Fruit fly (Drosophila melanogaster) whole organism, prepupa: Measurements from ENCODE around the gene CG5768.

Source experiments
- Blimp-1 ChIP-seq: fragments of 200-800 bp; sonication (Bioruptor generic); optimal IDR thresholded peaks from 3 replicates; lab custom pipeline; 2017; ENCODE audit warnings: missing biosample characterization, missing genetic modification characterization, mild to moderate bottlenecking, moderate library complexity, missing genetic modification reagents
- CG10631 ChIP-seq: fragments of 200-800 bp; sonication (Bioruptor generic); optimal IDR thresholded peaks from 2 replicates; lab custom pipeline; 2016; ENCODE audit warnings: missing biosample characterization, missing genetic modification characterization
- CG11294 ChIP-seq: fragments of 200-800 bp; sonication (Bioruptor generic); IDR thresholded peaks from 2 replicates; pipeline ENCODE4 v1.3.6; 2022; ENCODE audit warnings: missing biosample characterization, missing genetic modification characterization
- CG11902 ChIP-seq: fragments of 200-800 bp; sonication (Bioruptor generic); optimal IDR thresholded peaks from 3 replicates; lab custom pipeline; 2016; ENCODE audit warnings: missing biosample characterization, missing genetic modification characterization
- CG15336 ChIP-seq: fragments of 200-800 bp; sonication (Bioruptor generic); IDR thresholded peaks from 2 replicates; pipeline ENCODE4 v1.3.6; 2022; ENCODE audit warnings: missing biosample characterization, missing genetic modification characterization
- CG16779 ChIP-seq: fragments of 200-800 bp; sonication (Bioruptor generic); optimal IDR thresholded peaks from 3 replicates; lab custom pipeline; 2017; ENCODE audit warnings: missing biosample characterization, mild to moderate bottlenecking, missing genetic modification characterization
- CG3032 ChIP-seq: fragments of 200-800 bp; optimal IDR thresholded peaks from 2 replicates; lab custom pipeline; 2019; ENCODE audit warnings: missing biosample characterization, mild to moderate bottlenecking, missing genetic modification characterization, moderate library complexity
- CG32006 ChIP-seq: fragments of 200-800 bp; sonication (Bioruptor generic); optimal IDR thresholded peaks from 3 replicates; lab custom pipeline; 2017; ENCODE audit warnings: missing biosample characterization, mild to moderate bottlenecking, missing genetic modification characterization
- CG34406 ChIP-seq: fragments of 200-800 bp; sonication (Bioruptor generic); optimal IDR thresholded peaks from 3 replicates; lab custom pipeline; 2016; ENCODE audit warnings: missing biosample characterization, missing genetic modification characterization
- CG3919 ChIP-seq: fragments of 200-800 bp; sonication (Bioruptor generic); optimal IDR thresholded peaks from 3 replicates; lab custom pipeline; 2016; ENCODE audit warnings: missing biosample characterization, missing genetic modification characterization
- CG6808 ChIP-seq: fragments of 200-800 bp; sonication (Bioruptor generic); optimal IDR thresholded peaks from 3 replicates; lab custom pipeline; 2017; ENCODE audit warnings: missing biosample characterization, missing genetic modification characterization, mild to moderate bottlenecking, moderate library complexity, missing genetic modification reagents
- CG6854 ChIP-seq: fragments of 200-800 bp; sonication (Bioruptor generic); optimal IDR thresholded peaks from 2 replicates; lab custom pipeline; 2017; ENCODE audit warnings: missing biosample characterization, mild to moderate bottlenecking, missing genetic modification characterization
- CG7368 ChIP-seq: fragments of 200-800 bp; sonication (Bioruptor generic); optimal IDR thresholded peaks from 3 replicates; lab custom pipeline; 2016; ENCODE audit warnings: missing biosample characterization, missing genetic modification characterization
- CG8632 ChIP-seq: fragments of 200-800 bp; sonication (Bioruptor generic); optimal IDR thresholded peaks from 3 replicates; lab custom pipeline; 2016; ENCODE audit warnings: missing biosample characterization, missing genetic modification characterization
- Eip75B ChIP-seq: fragments of 200-800 bp; sonication (Bioruptor generic); optimal IDR thresholded peaks from 3 replicates; lab custom pipeline; 2016; ENCODE audit warnings: missing biosample characterization, missing genetic modification characterization
- Ets21C ChIP-seq: fragments of 200-800 bp; sonication (Bioruptor generic); optimal IDR thresholded peaks from 3 replicates; lab custom pipeline; 2016; ENCODE audit warnings: missing biosample characterization, missing genetic modification characterization
- Ets96B ChIP-seq: fragments of 200-800 bp; optimal IDR thresholded peaks from 2 replicates; lab custom pipeline; 2019; ENCODE audit warnings: missing biosample characterization, mild to moderate bottlenecking, missing genetic modification characterization, moderate library complexity
- Hr4 ChIP-seq: fragments of 200-800 bp; sonication (Bioruptor generic); optimal IDR thresholded peaks from 3 replicates; lab custom pipeline; 2016; ENCODE audit warnings: missing biosample characterization, missing genetic modification characterization
- Sox102F ChIP-seq: fragments of 200-800 bp; sonication (Bioruptor generic); optimal IDR thresholded peaks from 2 replicates; lab custom pipeline; 2016; ENCODE audit warnings: missing biosample characterization, mild to moderate bottlenecking, missing genetic modification characterization
- acj6 ChIP-seq: fragments of 200-800 bp; sonication (Bioruptor generic); optimal IDR thresholded peaks from 3 replicates; lab custom pipeline; 2016; ENCODE audit warnings: missing biosample characterization, missing genetic modification characterization
- cyc ChIP-seq: fragments of 200-800 bp; sonication (Bioruptor generic); optimal IDR thresholded peaks from 3 replicates; lab custom pipeline; 2016; ENCODE audit warnings: missing biosample characterization, missing genetic modification characterization
- dac ChIP-seq: fragments of 200-800 bp; sonication (Bioruptor generic); optimal IDR thresholded peaks from 2 replicates; lab custom pipeline; 2017; ENCODE audit warnings: missing biosample characterization, mild to moderate bottlenecking, missing genetic modification characterization
- esn ChIP-seq: fragments of 200-800 bp; sonication (Bioruptor generic); optimal IDR thresholded peaks from 2 replicates; lab custom pipeline; 2016; ENCODE audit warnings: missing biosample characterization, mild to moderate bottlenecking, missing genetic modification characterization, moderate library complexity
- fd85E ChIP-seq: fragments of 200-800 bp; sonication (Bioruptor generic); optimal IDR thresholded peaks from 3 replicates; lab custom pipeline; 2016; ENCODE audit warnings: missing biosample characterization, missing genetic modification characterization
- fkh ChIP-seq: fragments of 200-800 bp; sonication (Bioruptor generic); optimal IDR thresholded peaks from 3 replicates; lab custom pipeline; 2017; ENCODE audit warnings: missing biosample characterization, mild to moderate bottlenecking, missing genetic modification characterization, moderate library complexity
- pdm3 ChIP-seq: fragments of 200-800 bp; sonication (Bioruptor generic); optimal IDR thresholded peaks from 3 replicates; lab custom pipeline; 2016; ENCODE audit warnings: missing biosample characterization, missing genetic modification characterization
- salr ChIP-seq, 2 experiments: fragments of 200-800 bp; sonication (Bioruptor generic); optimal IDR thresholded peaks; 3 replicates each; lab custom pipeline; 2016 to 2018; ENCODE audit warnings: missing biosample characterization in 2 of 2, missing genetic modification characterization in 2 of 2, mild to moderate bottlenecking in 1 of 2
- spab ChIP-seq: fragments of 200-800 bp; sonication (Bioruptor generic); optimal IDR thresholded peaks from 2 replicates; lab custom pipeline; 2017; ENCODE audit warnings: missing biosample characterization, mild to moderate bottlenecking, missing genetic modification characterization, missing genetic modification reagents
- ss ChIP-seq, 2 experiments: fragments of 200-800 bp; sonication (Bioruptor generic); optimal IDR thresholded peaks; 2 replicates in 1 of 2; 3 replicates in 1 of 2; lab custom pipeline; 2017 to 2018; ENCODE audit warnings: mild to moderate bottlenecking in 2 of 2, missing biosample characterization in 2 of 2, missing genetic modification characterization in 2 of 2, moderate library complexity in 1 of 2
- svp ChIP-seq: fragments of 200-800 bp; sonication (Bioruptor generic); peaks from one replicate; lab custom pipeline; 2016; ENCODE audit warnings: missing biosample characterization, missing genetic modification characterization
- topi ChIP-seq: fragments of 200-800 bp; sonication (Bioruptor generic); optimal IDR thresholded peaks from 3 replicates; lab custom pipeline; 2016; ENCODE audit warnings: missing biosample characterization, missing genetic modification characterization
- vri ChIP-seq: fragments of 200-800 bp; sonication (Bioruptor generic); optimal IDR thresholded peaks from 3 replicates; lab custom pipeline; 2016; ENCODE audit warnings: missing biosample characterization, mild to moderate bottlenecking, missing genetic modification characterization

Gene CG5768

DNA sequence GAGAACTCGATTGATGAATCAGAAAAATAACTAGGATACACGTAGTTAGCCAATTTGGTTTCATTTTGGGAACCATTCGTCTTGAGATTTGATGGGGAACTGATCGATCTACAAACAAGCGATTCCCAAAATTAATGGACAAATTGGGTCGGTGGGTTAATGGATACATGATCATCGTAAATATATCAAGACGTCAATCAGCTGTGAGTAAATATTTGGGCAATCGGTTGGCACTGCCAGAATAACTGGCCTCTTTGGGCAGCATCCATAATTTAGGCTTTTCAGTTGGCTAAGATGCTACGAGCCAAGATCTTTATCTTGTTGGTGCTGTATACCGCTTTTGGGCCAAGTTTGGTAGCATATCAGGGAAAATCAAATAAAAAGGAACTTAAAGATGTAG lies 22.1 kb downstream of the CG5768 start, which contains the start of the genes CG42812 and CG33341:
CG42812 (minus strand) TSS at position 101 of the 400 bp plus-strand sequence.
CG33341 (plus strand) TSS at position 295 of the 400 bp plus-strand sequence.
- TF ChIP-seq svp (GFP tag; lab: Kevin White, UChicago) (peak; percentile 20), Hr4 (no peak), Eip75B (GFP tag; lab: Kevin White, UChicago) (no peak)

DNA sequence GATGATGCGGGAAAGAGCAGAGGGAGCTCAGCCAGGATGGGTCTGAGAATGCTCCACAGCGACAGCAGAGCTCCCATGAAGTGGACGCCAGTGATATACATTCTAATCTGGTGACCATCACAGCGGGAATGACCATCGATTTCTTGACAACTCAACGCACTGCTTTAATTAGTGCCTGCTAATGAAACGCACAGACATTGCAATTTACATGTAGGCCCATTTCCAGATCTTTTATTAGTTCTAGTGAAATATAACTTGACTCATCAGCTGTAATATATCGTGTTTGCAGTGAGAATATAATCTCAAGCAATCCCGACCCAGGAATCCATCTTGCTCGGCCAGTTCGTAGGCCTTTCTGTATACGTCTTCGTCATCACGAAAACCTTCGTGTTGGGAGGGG lies 23.0 kb downstream of the CG5768 start, which contains the start of gene CG42811:
CG42811 (minus strand) TSS at position 101 of the 400 bp plus-strand sequence.
- TF ChIP-seq dac (no peak), CG11294 (GFP tag; lab: Robert Waterston, UW) (no peak), CG7368 (no peak), CG34406 (GFP tag; lab: Kevin White, UChicago) (no peak), fd85E (GFP tag; lab: Kevin White, UChicago) (no peak), CG3919 (GFP tag; lab: Kevin White, UChicago) (no peak), salr (GFP tag; optimal IDR thresholded peaks at IDR 0.05; lab: Kevin White, UChicago) (no peak), CG15336 (no peak), Blimp-1 (GFP tag; lab: Kevin White, UChicago) (no peak)

dm6 chr3R:24364880-24365604 lies 25.1 kb downstream of the CG5768 start, which contains the start of the genes CG17784 and CG13613:
Gene CG17784, minus strand, starts transcription at chr3R:24364980.
Gene CG13613, plus strand, starts transcription at chr3R:24365554.
- TF ChIP-seq Eip75B (GFP tag; lab: Kevin White, UChicago) = no peak
- TF ChIP-seq CG7368 = no peak
- TF ChIP-seq CG16779 (tag; lab: Kevin White, UChicago) = no peak
- TF ChIP-seq CG32006 (GFP tag; lab: Kevin White, UChicago) = no peak
- no peak for TF ChIP-seq fkh (GFP tag; lab: Kevin White, UChicago)
- TF ChIP-seq, all 60 proteins: peak for 0

- no peak for TF ChIP-seq CG3919 (GFP tag; lab: Kevin White, UChicago)
- no peak for TF ChIP-seq CG6808 (GFP tag; lab: Kevin White, UChicago)
- no peak for TF ChIP-seq CG10631 (GFP tag; lab: Kevin White, UChicago)
- TF ChIP-seq Sox102F (GFP tag; lab: Kevin White, UChicago) = no peak
- no peak for TF ChIP-seq ss (GFP tag; optimal IDR thresholded peaks at IDR 0.05; lab: Kevin White, UChicago)
- TF ChIP-seq CG15336 = no peak
- no peak for TF ChIP-seq topi
- TF ChIP-seq Ets96B = no peak
- TF ChIP-seq salr (GFP tag; optimal IDR thresholded peaks at IDR 0.05; lab: Kevin White, UChicago) = no peak
- TF ChIP-seq Hr4 = no peak
- TF ChIP-seq CG3032 (tag; lab: Kevin White, UChicago) = no peak
- TF ChIP-seq Ets21C (GFP tag; lab: Kevin White, UChicago) = no peak
- TF ChIP-seq CG8632 (GFP tag; lab: Kevin White, UChicago) = no peak
- TF ChIP-seq cyc (GFP tag; lab: Kevin White, UChicago) = no peak
Measured at dm6 chr3R:24362838-24363237, 27.3 kb downstream of the CG5768 start, which contains the start of gene CG33340. Gene CG33340, plus strand, starts transcription at chr3R:24363138.

DNA sequence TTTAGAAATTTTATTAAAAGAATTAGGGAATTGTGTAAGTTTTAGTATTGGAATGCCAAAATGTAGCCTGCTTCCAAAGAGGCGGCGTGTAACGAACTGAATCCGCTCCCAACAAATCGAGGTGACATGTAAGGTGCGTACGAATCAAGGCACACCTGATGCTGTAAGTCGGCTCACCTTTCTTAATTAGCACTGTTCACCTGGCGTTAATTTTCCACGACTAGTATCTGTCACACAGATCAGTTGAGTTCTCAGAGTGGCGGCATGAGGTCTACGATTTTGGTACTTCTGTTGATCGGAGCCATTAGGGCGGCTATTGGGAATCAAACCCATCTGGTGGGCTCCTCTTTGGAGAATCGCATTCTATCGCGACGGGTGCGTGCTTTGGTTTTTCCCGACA lies 28.6 kb downstream of the CG5768 start, which contains the start of the genes CG5762 and CG33339:
CG5762 (minus strand) TSS at position 101 of the 400 bp plus-strand sequence.
CG33339 (plus strand) TSS at position 265 of the 400 bp plus-strand sequence.
- no peak for TF ChIP-seq pdm3 (GFP tag; lab: Kevin White, UChicago)
- TF ChIP-seq vri (GFP tag; lab: Kevin White, UChicago) = no peak
- no peak for TF ChIP-seq esn (GFP tag; lab: Kevin White, UChicago)
- no peak for TF ChIP-seq CG6854 (GFP tag; lab: Kevin White, UChicago)
- TF ChIP-seq CG6808 (GFP tag; lab: Kevin White, UChicago) = no peak
- TF ChIP-seq CG3919 (GFP tag; lab: Kevin White, UChicago) = no peak
- no peak for TF ChIP-seq CG11902 (GFP tag; lab: Kevin White, UChicago)
- TF ChIP-seq CG8632 (GFP tag; lab: Kevin White, UChicago) = no peak
- no peak for TF ChIP-seq cyc (GFP tag; lab: Kevin White, UChicago)
- TF ChIP-seq spab (GFP tag; lab: Kevin White, UChicago) = no peak
- no peak for TF ChIP-seq Ets96B
- TF ChIP-seq acj6 (GFP tag; lab: Kevin White, UChicago) = no peak
- TF ChIP-seq topi = no peak
- TF ChIP-seq, all 60 proteins: peak for 0
